Worm (Caenorhabditis elegans) whole organism, L1 larva: ENCODE data around the gene fbxb-102.

Experiments
- C34B4.2 ChIP-seq: sonication (generic microtip); optimal IDR thresholded peaks from 2 replicates; lab custom pipeline; 2017; ENCODE audit warnings: mild to moderate bottlenecking, missing genetic modification characterization, missing compliant biosample characterization
- F16B12.6 ChIP-seq: fragments of 150-350 bp; optimal IDR thresholded peaks from 2 replicates; lab custom pipeline; 2014; ENCODE audit warnings: missing biosample characterization, missing genetic modification characterization
- Y116A8C.19 ChIP-seq: sonication (generic microtip); optimal IDR thresholded peaks from 2 replicates; lab custom pipeline; 2016; ENCODE audit warnings: missing compliant biosample characterization, missing genetic modification characterization, borderline replicate concordance
- aha-1 ChIP-seq: fragments of 150-350 bp; optimal IDR thresholded peaks from 2 replicates; lab custom pipeline; 2014; ENCODE audit warnings: missing biosample characterization, missing genetic modification characterization
- aly-2 ChIP-seq: fragments of 150-350 bp; optimal IDR thresholded peaks from 2 replicates; lab custom pipeline; 2014; ENCODE audit warnings: missing biosample characterization, missing genetic modification characterization
- ama-1 ChIP-seq: fragments of 150-350 bp; optimal IDR thresholded peaks from 2 replicates; lab custom pipeline; 2014
- ceh-63 ChIP-seq: fragments of 200-800 bp; sonication (Bioruptor generic); optimal IDR thresholded peaks from 2 replicates; lab custom pipeline; 2018; ENCODE audit warnings: mild to moderate bottlenecking, missing genetic modification characterization, missing compliant biosample characterization
- ceh-8 ChIP-seq: fragments of 200-800 bp; sonication (Bioruptor generic); optimal IDR thresholded peaks from 2 replicates; lab custom pipeline; 2018; ENCODE audit warnings: mild to moderate bottlenecking, missing genetic modification characterization, moderate library complexity, missing compliant biosample characterization
- ceh-88 ChIP-seq: fragments of 200-800 bp; sonication (Bioruptor generic); IDR thresholded peaks from 2 replicates; pipeline ENCODE4 v1.3.6; 2022; ENCODE audit warnings: missing genetic modification characterization, missing compliant biosample characterization
- ces-1 ChIP-seq: fragments of 150-350 bp; optimal IDR thresholded peaks from 2 replicates; lab custom pipeline; 2014; ENCODE audit warnings: missing biosample characterization, missing genetic modification reagents, missing genetic modification characterization
- dpl-1 ChIP-seq, 3 experiments: fragments of 150-350 bp in 2 of 3; sonication (generic microtip) in 1 of 3; optimal IDR thresholded peaks; 2 replicates each; lab custom pipeline; 2014 to 2017; ENCODE audit warnings: missing biosample characterization in 3 of 3, missing genetic modification characterization in 3 of 3, missing genetic modification reagents in 3 of 3
- dsc-1 ChIP-seq: sonication (generic microtip); optimal IDR thresholded peaks from 2 replicates; lab custom pipeline; 2016; ENCODE audit warnings: mild to moderate bottlenecking, missing genetic modification characterization, missing compliant biosample characterization
- efl-1 ChIP-seq, 4 experiments: fragments of 150-350 bp; optimal IDR thresholded peaks in 3 of 4; peaks in 1 of 4; 1 replicate in 1 of 4; 2 replicates in 3 of 4; lab custom pipeline; 2014; ENCODE audit warnings: missing biosample characterization in 2 of 4, missing genetic modification characterization in 2 of 4, missing genetic modification reagents in 2 of 4
- efl-3 ChIP-seq: fragments of 200-800 bp; sonication (Bioruptor generic); optimal IDR thresholded peaks from 2 replicates; lab custom pipeline; 2018; ENCODE audit warnings: mild to moderate bottlenecking, missing genetic modification characterization, missing compliant biosample characterization
- fkh-10 ChIP-seq: sonication (generic microtip); optimal IDR thresholded peaks from 2 replicates; lab custom pipeline; 2017; ENCODE audit warnings: missing biosample characterization, missing genetic modification reagents, missing genetic modification characterization
- fkh-8 ChIP-seq: sonication (generic microtip); optimal IDR thresholded peaks from 2 replicates; lab custom pipeline; 2016; ENCODE audit warnings: mild to moderate bottlenecking, missing genetic modification characterization, missing compliant biosample characterization
- hlh-17 ChIP-seq: fragments of 200-800 bp; sonication (Bioruptor generic); optimal IDR thresholded peaks from 2 replicates; lab custom pipeline; 2018; ENCODE audit warnings: missing genetic modification characterization, mild to moderate bottlenecking, missing compliant biosample characterization, moderate library complexity, borderline replicate concordance
- isw-1 ChIP-seq: fragments of 200-800 bp; sonication (Bioruptor generic); IDR thresholded peaks from 2 replicates; pipeline ENCODE4 v1.3.6; 2022; ENCODE audit warnings: missing genetic modification characterization, missing compliant biosample characterization
- jun-1 ChIP-seq: fragments of 150-350 bp; optimal IDR thresholded peaks from 2 replicates; lab custom pipeline; 2014; ENCODE audit warnings: missing biosample characterization, missing genetic modification reagents, missing genetic modification characterization
- lin-14 ChIP-seq: fragments of 200-800 bp; sonication (Bioruptor generic); optimal IDR thresholded peaks from 2 replicates; lab custom pipeline; 2018; ENCODE audit warnings: mild to moderate bottlenecking, missing genetic modification characterization, moderate library complexity, missing compliant biosample characterization
- lin-35 ChIP-seq, 2 experiments: fragments of 150-350 bp; optimal IDR thresholded peaks; 2 replicates each; lab custom pipeline; 2014; ENCODE audit warnings: missing biosample characterization in 2 of 2, missing genetic modification characterization in 2 of 2, missing genetic modification reagents in 2 of 2
- lin-39 ChIP-seq: fragments of 150-350 bp; optimal IDR thresholded peaks from 2 replicates; lab custom pipeline; 2014; ENCODE audit warnings: missing biosample characterization, missing genetic modification reagents, missing genetic modification characterization
- lir-3 ChIP-seq: sonication (generic microtip); optimal IDR thresholded peaks from 2 replicates; lab custom pipeline; 2016; ENCODE audit warnings: mild to moderate bottlenecking, missing genetic modification characterization, moderate library complexity, missing compliant biosample characterization; ENCODE audit not compliant: poor library complexity
- lsy-2 ChIP-seq, 2 experiments: fragments of 150-350 bp; optimal IDR thresholded peaks; 2 replicates each; lab custom pipeline; 2014; ENCODE audit warnings: missing biosample characterization in 2 of 2, missing genetic modification characterization in 2 of 2
- mef-2 ChIP-seq: fragments of 150-350 bp; optimal IDR thresholded peaks from 2 replicates; lab custom pipeline; 2014; ENCODE audit warnings: missing biosample characterization, missing genetic modification characterization
- nhr-11 ChIP-seq: fragments of 150-350 bp; optimal IDR thresholded peaks from 2 replicates; lab custom pipeline; 2014; ENCODE audit warnings: missing biosample characterization, missing genetic modification characterization
- nhr-12 ChIP-seq: sonication (generic microtip); optimal IDR thresholded peaks from 2 replicates; lab custom pipeline; 2017; ENCODE audit warnings: missing biosample characterization, missing genetic modification characterization
- nhr-237 ChIP-seq: fragments of 150-350 bp; optimal IDR thresholded peaks from 2 replicates; lab custom pipeline; 2014; ENCODE audit warnings: missing biosample characterization, missing genetic modification characterization
- nhr-28 ChIP-seq: fragments of 150-350 bp; optimal IDR thresholded peaks from 2 replicates; lab custom pipeline; 2014; ENCODE audit warnings: missing biosample characterization, missing genetic modification characterization
- nhr-47 ChIP-seq: sonication (generic microtip); optimal IDR thresholded peaks from 2 replicates; lab custom pipeline; 2016; ENCODE audit warnings: mild to moderate bottlenecking, missing genetic modification characterization, moderate library complexity, missing compliant biosample characterization
- nhr-71 ChIP-seq: sonication (generic microtip); optimal IDR thresholded peaks from 2 replicates; lab custom pipeline; 2016; ENCODE audit warnings: mild to moderate bottlenecking, missing genetic modification characterization, moderate library complexity, missing compliant biosample characterization
- nhr-76 ChIP-seq: sonication (generic microtip); optimal IDR thresholded peaks from 2 replicates; lab custom pipeline; 2017; ENCODE audit warnings: missing biosample characterization, missing genetic modification characterization
- nhr-77 ChIP-seq: fragments of 150-350 bp; optimal IDR thresholded peaks from 2 replicates; lab custom pipeline; 2014; ENCODE audit warnings: missing biosample characterization, missing genetic modification characterization
- nhr-84 ChIP-seq: sonication (generic microtip); optimal IDR thresholded peaks from 2 replicates; lab custom pipeline; 2017; ENCODE audit warnings: missing biosample characterization, missing genetic modification characterization
- pqm-1 ChIP-seq: sonication (generic microtip); optimal IDR thresholded peaks from 3 replicates; lab custom pipeline; 2017; ENCODE audit warnings: missing biosample characterization, missing genetic modification characterization
- rnt-1 ChIP-seq: sonication (generic microtip); optimal IDR thresholded peaks from 2 replicates; lab custom pipeline; 2016; ENCODE audit warnings: mild to moderate bottlenecking, missing genetic modification characterization, moderate library complexity, missing compliant biosample characterization
- skn-1 ChIP-seq: fragments of 150-350 bp; optimal IDR thresholded peaks from 2 replicates; lab custom pipeline; 2014; ENCODE audit warnings: missing biosample characterization, missing genetic modification characterization
- snpc-4 ChIP-seq: fragments of 150-350 bp; optimal IDR thresholded peaks from 2 replicates; lab custom pipeline; 2014; ENCODE audit warnings: missing biosample characterization, missing genetic modification characterization
- sox-4 ChIP-seq: sonication (generic microtip); optimal IDR thresholded peaks from 2 replicates; lab custom pipeline; 2016; ENCODE audit warnings: missing genetic modification characterization, missing compliant biosample characterization
- sptf-1 ChIP-seq: fragments of 150-350 bp; optimal IDR thresholded peaks from 2 replicates; lab custom pipeline; 2014; ENCODE audit warnings: missing biosample characterization, missing genetic modification characterization
- sup-37 ChIP-seq: fragments of 200-800 bp; sonication (Bioruptor generic); optimal IDR thresholded peaks from 2 replicates; lab custom pipeline; 2018; ENCODE audit warnings: mild to moderate bottlenecking, missing genetic modification characterization, missing compliant biosample characterization
- swsn-7 ChIP-seq: sonication (generic microtip); optimal IDR thresholded peaks from 2 replicates; lab custom pipeline; 2016; ENCODE audit warnings: missing genetic modification characterization, missing compliant biosample characterization
- tlp-1 ChIP-seq: fragments of 150-350 bp; optimal IDR thresholded peaks from 2 replicates; lab custom pipeline; 2014; ENCODE audit warnings: missing biosample characterization, missing genetic modification characterization
- unc-30 ChIP-seq: sonication (generic microtip); optimal IDR thresholded peaks from 2 replicates; lab custom pipeline; 2017; ENCODE audit warnings: missing biosample characterization, missing genetic modification characterization
- unc-62 ChIP-seq: fragments of 150-350 bp; optimal IDR thresholded peaks from 2 replicates; lab custom pipeline; 2014; ENCODE audit warnings: missing biosample characterization, missing genetic modification reagents, missing genetic modification characterization
- unc-86 ChIP-seq: sonication (generic microtip); optimal IDR thresholded peaks from 2 replicates; lab custom pipeline; 2016; ENCODE audit warnings: missing genetic modification characterization, missing compliant biosample characterization
- vab-15 ChIP-seq: sonication (generic microtip); optimal IDR thresholded peaks from 2 replicates; lab custom pipeline; 2017; ENCODE audit warnings: missing genotype, mild to moderate bottlenecking, missing genetic modification characterization, missing compliant biosample characterization
- zag-1 ChIP-seq: fragments of 150-350 bp; optimal IDR thresholded peaks from 2 replicates; lab custom pipeline; 2014; ENCODE audit warnings: missing biosample characterization, missing genetic modification characterization
- ztf-4 ChIP-seq: fragments of 150-350 bp; optimal IDR thresholded peaks from 2 replicates; lab custom pipeline; 2014; ENCODE audit warnings: missing biosample characterization, missing genetic modification characterization

fbxb-102 gene

ce11 chrII:12499969-12500368 lies 17.2 kb downstream of the fbxb-102 start:
- TF ChIP-seq ztf-4 (tag; lab: Kevin White, UChicago) (no peak), lin-14 (peak; percentile 67), lin-35 (GFP tag; optimal IDR thresholded peaks at IDR 0.05; lab: Kevin White, UChicago) (no peak), swsn-7 (tag; lab: Kevin White, UChicago) (no peak), sptf-1 (tag; lab: Kevin White, UChicago) (no peak), nhr-28 (no peak), pqm-1 (tag; lab: Kevin White, UChicago) (no peak), F16B12.6 (tag; lab: Kevin White, UChicago) (no peak), fkh-10 (GFP tag; lab: Kevin White, UChicago) (peak; percentile 78), ama-1 (lab: Kevin White, UChicago) (no peak), efl-3 (GFP tag; lab: Kevin White, UChicago) (no peak), tlp-1 (no peak), jun-1 (tag; lab: Kevin White, UChicago) (no peak), nhr-71 (tag; lab: Kevin White, UChicago) (peak; percentile 18), nhr-12 (tag; lab: Kevin White, UChicago) (no peak), nhr-84 (tag; lab: Kevin White, UChicago) (no peak), dpl-1 (GFP tag; optimal IDR thresholded peaks at IDR 0.05; lab: Kevin White, UChicago) (peak in 1 of 3 experiments; percentile 21), aly-2 (tag; lab: Kevin White, UChicago) (no peak), lir-3 (tag; lab: Kevin White, UChicago) (no peak), efl-1 (optimal IDR thresholded peaks at IDR 0.05; lab: Kevin White, UChicago) (peak; percentile 8 to 72), efl-1 (GFP tag; optimal IDR thresholded peaks at IDR 0.05 in 1 of 2; lab: Kevin White, UChicago) (peak; percentile 29 to 80), isw-1 (GFP tag; lab: Robert Waterston, UW) (no peak), ceh-8 (GFP tag; lab: Kevin White, UChicago) (no peak), hlh-17 (GFP tag; lab: Kevin White, UChicago) (no peak), zag-1 (tag; lab: Kevin White, UChicago) (no peak), Y116A8C.19 (tag; lab: Kevin White, UChicago) (no peak), ceh-88 (no peak), nhr-237 (no peak), nhr-77 (tag; lab: Kevin White, UChicago) (no peak), nhr-76 (tag; lab: Kevin White, UChicago) (no peak), aha-1 (tag; lab: Kevin White, UChicago) (no peak), fkh-8 (tag; lab: Kevin White, UChicago) (no peak), vab-15 (no peak), ceh-63 (no peak), skn-1 (no peak), sup-37 (no peak)

- TF ChIP-seq unc-30 (tag; lab: Kevin White, UChicago) (no peak), F16B12.6 (tag; lab: Kevin White, UChicago) (no peak), C34B4.2 (tag; lab: Kevin White, UChicago) (no peak), nhr-11 (no peak), sox-4 (tag; lab: Kevin White, UChicago) (no peak), dsc-1 (no peak), rnt-1 (tag; lab: Kevin White, UChicago) (no peak)
Measured at ce11 chrII:12502784-12503183, 20.1 kb downstream of the fbxb-102 start, which contains the start of gene ador-1. TSS of gene ador-1 (minus strand) at chrII:12502884.

ce11 chrII:12506511-12506910 lies 23.8 kb downstream of the fbxb-102 start:
- TF ChIP-seq nhr-47 (tag; lab: Kevin White, UChicago) (peak; percentile 65), isw-1 (GFP tag; lab: Robert Waterston, UW) (no peak), nhr-28 (no peak), sox-4 (tag; lab: Kevin White, UChicago) (peak; percentile 66), mef-2 (tag; lab: Kevin White, UChicago) (no peak), fkh-8 (tag; lab: Kevin White, UChicago) (peak; percentile 78), nhr-71 (tag; lab: Kevin White, UChicago) (no peak), ztf-4 (tag; lab: Kevin White, UChicago) (no peak), lin-14 (no peak), ceh-63 (no peak), ceh-88 (no peak), ces-1 (GFP tag; lab: Kevin White, UChicago) (no peak), skn-1 (no peak), unc-62 (GFP tag; lab: Kevin White, UChicago) (no peak), unc-30 (tag; lab: Kevin White, UChicago) (no peak), dpl-1 (GFP tag; optimal IDR thresholded peaks at IDR 0.05; lab: Kevin White, UChicago) (no peak), snpc-4 (tag; lab: Kevin White, UChicago) (no peak), unc-86 (tag; lab: Kevin White, UChicago) (no peak), tlp-1 (no peak), Y116A8C.19 (tag; lab: Kevin White, UChicago) (no peak), nhr-84 (tag; lab: Kevin White, UChicago) (no peak), lsy-2 (tag; optimal IDR thresholded peaks at IDR 0.05; lab: Kevin White, UChicago) (no peak), lin-39 (tag; lab: Kevin White, UChicago) (no peak)
